Worm (Caenorhabditis elegans): ENCODE data around the gene lgc-6.

lgc-6 gene

DNA sequence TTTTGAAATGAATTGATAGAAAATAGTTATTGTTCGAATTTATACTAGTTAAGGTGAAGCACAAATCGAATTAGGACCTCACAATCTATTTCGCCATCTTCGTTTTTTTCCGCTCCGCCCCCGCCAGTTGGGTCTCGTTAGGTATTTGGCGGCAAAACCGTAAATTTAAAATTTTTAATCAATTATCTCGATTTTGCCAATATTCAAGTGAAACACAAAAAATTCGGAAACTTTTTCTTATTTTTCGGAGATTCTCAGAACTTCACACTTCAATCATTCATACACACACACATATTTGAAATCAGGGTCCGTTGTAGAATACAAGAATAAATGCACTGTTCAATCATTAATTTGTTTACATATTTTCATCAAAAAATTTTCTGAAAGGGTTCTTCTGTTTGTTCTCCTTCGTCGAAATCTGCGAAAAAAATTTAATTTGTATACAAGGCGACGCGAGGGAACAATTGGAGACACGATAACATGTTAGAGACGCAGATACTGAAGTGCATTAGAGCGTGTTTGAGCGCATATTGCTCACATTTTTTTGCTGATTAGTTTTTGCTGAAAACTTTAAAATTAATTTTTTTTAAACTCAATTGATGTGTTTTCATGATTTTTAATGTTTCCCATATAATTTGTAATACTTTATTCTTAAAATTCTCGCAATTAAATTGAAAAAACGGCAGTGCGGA lies 20.1 kb downstream of the lgc-6 start, which contains the start of gene D2096.5:
TSS of gene D2096.5 (minus strand) at position 51 of the 692 bp plus-strand sequence.
- TF ChIP-seq nhr-237 (tag; optimal IDR thresholded peaks at IDR 0.05) (no peak), ama-1 (optimal IDR thresholded peaks at IDR 0.05) (no peak), C34F6.9 (tag; optimal IDR thresholded peaks at IDR 0.05) (peak; percentile 63), sma-9 (GFP tag; optimal IDR thresholded peaks at IDR 0.05) (no peak), sma-9 (tag; optimal IDR thresholded peaks at IDR 0.05) (no peak), F13H6.1 (tag; optimal IDR thresholded peaks at IDR 0.05) (no peak), unc-55 (GFP tag; optimal IDR thresholded peaks at IDR 0.05) (peak; percentile 36), ztf-1 (GFP tag; conservative IDR thresholded peaks at IDR 0.05) (no peak)

DNA sequence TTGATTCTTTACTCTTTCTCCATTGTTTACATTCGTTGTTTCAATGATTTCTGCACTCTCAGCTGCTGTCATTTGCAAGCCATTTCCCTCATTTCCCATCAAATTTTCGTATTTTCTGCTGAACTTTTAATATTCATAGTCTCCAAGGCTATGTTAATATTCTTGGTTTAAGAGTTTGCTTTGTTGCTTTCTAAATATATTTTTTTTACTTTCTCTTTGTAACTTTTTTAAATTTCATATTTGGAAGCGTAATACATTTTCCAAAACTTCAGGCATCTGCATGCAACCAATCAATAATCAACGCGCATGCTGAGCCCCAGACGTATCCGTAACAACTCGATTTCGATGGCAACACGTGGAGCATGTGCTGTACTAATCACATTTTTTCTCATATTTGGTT lies 21.1 kb downstream of the lgc-6 start, which contains the start of gene sqv-1:
TSS of gene sqv-1 (plus strand) at position 301 of the 400 bp plus-strand sequence.
- TF ChIP-seq ama-1 (optimal IDR thresholded peaks at IDR 0.05) (no peak), nhr-129 (tag; optimal IDR thresholded peaks at IDR 0.05) (no peak), zag-1 (tag; optimal IDR thresholded peaks at IDR 0.05) (no peak), dmd-4 (tag; optimal IDR thresholded peaks at IDR 0.05) (no peak), nhr-25 (tag; optimal IDR thresholded peaks at IDR 0.05) (no peak), unc-55 (GFP tag; optimal IDR thresholded peaks at IDR 0.05) (no peak), lin-11 (tag; optimal IDR thresholded peaks at IDR 0.05) (no peak), peb-1 (tag; optimal IDR thresholded peaks at IDR 0.05) (no peak), mdl-1 (tag; optimal IDR thresholded peaks at IDR 0.05) (no peak), unc-39 (tag; optimal IDR thresholded peaks at IDR 0.05) (no peak), sma-9 (GFP tag; optimal IDR thresholded peaks at IDR 0.05) (no peak), sma-9 (tag; optimal IDR thresholded peaks at IDR 0.05) (no peak), lin-39 (tag; optimal IDR thresholded peaks at IDR 0.05) (no peak), elt-1 (tag; optimal IDR thresholded peaks at IDR 0.05) (no peak), mab-5 (tag; optimal IDR thresholded peaks at IDR 0.05) (no peak), nhr-23 (tag; optimal IDR thresholded peaks at IDR 0.05) (no peak), nhr-12 (tag; optimal IDR thresholded peaks at IDR 0.05) (no peak), ztf-4 (tag; optimal IDR thresholded peaks at IDR 0.05) (no peak), blmp-1 (tag; optimal IDR thresholded peaks at IDR 0.05; ENCODE audit: insufficient read depth) (no peak)

ce11 chrIV:8363163-8363562 lies 23.4 kb downstream of the lgc-6 start, which contains the start of gene D2096.12:
Gene D2096.12, plus strand, starts transcription at chrIV:8363463.
- TF ChIP-seq ceh-16 (tag; optimal IDR thresholded peaks at IDR 0.05) (no peak), lsy-2 (tag; optimal IDR thresholded peaks at IDR 0.05) (no peak), peb-1 (tag; optimal IDR thresholded peaks at IDR 0.05) (no peak), ztf-11 (tag; optimal IDR thresholded peaks at IDR 0.05) (no peak), elt-1 (tag; optimal IDR thresholded peaks at IDR 0.05) (no peak), lin-39 (tag; optimal IDR thresholded peaks at IDR 0.05) (no peak)

DNA sequence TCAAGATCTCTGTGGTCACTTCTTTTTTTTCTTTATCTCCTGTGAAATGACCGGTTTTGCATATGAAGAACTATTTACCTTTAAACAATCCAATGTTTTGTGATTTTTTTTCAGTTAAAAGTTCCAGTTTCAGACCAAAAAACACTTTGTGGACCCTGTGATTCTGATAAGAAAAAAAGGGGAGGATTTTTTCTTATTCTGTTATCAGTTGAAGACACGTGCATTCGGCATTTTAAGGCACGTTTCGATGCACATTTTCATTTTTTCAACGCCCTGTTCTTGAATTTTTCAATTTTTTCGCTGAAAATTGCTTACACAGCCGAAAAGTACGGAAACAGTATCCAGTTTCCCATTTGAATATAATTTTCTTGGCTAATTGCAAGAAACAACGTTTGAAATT lies 26.6 kb downstream of the lgc-6 start, which contains the start of gene aagr-1:
TSS of gene aagr-1 (plus strand) at position 227 of the 400 bp plus-strand sequence.
- TF ChIP-seq fos-1 (tag; optimal IDR thresholded peaks at IDR 0.05) (peak; percentile 45), elt-1 (tag; optimal IDR thresholded peaks at IDR 0.05) (no peak), crh-2 (tag; optimal IDR thresholded peaks at IDR 0.05) (peak; percentile 47)

- TF ChIP-seq C34F6.9 (tag; optimal IDR thresholded peaks at IDR 0.05) (no peak), zag-1 (tag; optimal IDR thresholded peaks at IDR 0.05) (no peak), gmeb-1 (tag; optimal IDR thresholded peaks at IDR 0.05) (no peak), snpc-4 (tag; optimal IDR thresholded peaks at IDR 0.05) (no peak)
Observed at ce11 chrIV:8367887-8368286, 28.2 kb downstream of the lgc-6 start.

DNA sequence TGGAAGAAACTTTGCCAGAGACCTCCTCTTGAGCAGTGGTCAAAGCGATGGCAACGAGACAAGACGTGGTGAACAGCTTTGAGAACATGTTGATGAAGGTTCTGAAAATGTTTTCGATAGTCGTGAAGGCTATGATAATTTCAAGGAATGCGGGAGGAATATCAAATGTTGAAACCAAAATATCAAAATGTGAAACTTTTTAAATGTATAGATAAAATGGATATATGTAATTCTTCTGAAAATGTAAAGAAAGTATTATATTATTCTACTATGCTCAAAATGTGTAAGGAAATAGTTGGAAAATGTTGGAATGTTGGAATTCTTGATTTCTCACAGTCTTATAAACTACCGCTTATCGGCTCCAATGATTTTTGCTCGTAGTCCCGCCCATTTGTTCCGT lies 29.4 kb downstream of the lgc-6 start, which contains the start of gene D2096.6:
TSS of gene D2096.6 (minus strand) at position 101 of the 400 bp plus-strand sequence.
- TF ChIP-seq nhr-129 (tag; optimal IDR thresholded peaks at IDR 0.05) (no peak), lin-13 (GFP tag; optimal IDR thresholded peaks at IDR 0.05) (no peak), sma-9 (GFP tag; optimal IDR thresholded peaks at IDR 0.05) (no peak), sma-9 (tag; optimal IDR thresholded peaks at IDR 0.05) (no peak), C34F6.9 (tag; optimal IDR thresholded peaks at IDR 0.05) (no peak), nhr-10 (tag; optimal IDR thresholded peaks at IDR 0.05) (no peak), ama-1 (optimal IDR thresholded peaks at IDR 0.05) (no peak), skn-1 (tag; optimal IDR thresholded peaks at IDR 0.05) (no peak), zag-1 (tag; optimal IDR thresholded peaks at IDR 0.05) (no peak), egl-27 (tag; optimal IDR thresholded peaks at IDR 0.05) (no peak), mab-5 (tag; optimal IDR thresholded peaks at IDR 0.05) (no peak), sma-3 (GFP tag; optimal IDR thresholded peaks at IDR 0.05) (no peak)

Data from whole organism, L2 larva.